Worm (Caenorhabditis elegans) whole organism, L4/young adult: ENCODE measurements around the gene pwp-1.

ENCODE experiments used
- W03F9.2 ChIP-seq: fragments of 150-350 bp; optimal IDR thresholded peaks from 2 replicates; lab custom pipeline; 2014; ENCODE audit warnings: missing biosample characterization, missing genetic modification characterization
- dao-5 ChIP-seq: sonication (generic microtip); optimal IDR thresholded peaks from 2 replicates; lab custom pipeline; 2016; ENCODE audit warnings: missing genotype, missing genetic modification characterization, moderate library complexity, missing compliant biosample characterization
- him-1 ChIP-seq: sonication (generic microtip); optimal IDR thresholded peaks from 2 replicates; lab custom pipeline; 2016; ENCODE audit warnings: missing genotype, missing genetic modification reagents, missing genetic modification characterization, missing compliant biosample characterization

- TF ChIP-seq dao-5 (tag; lab: Kevin White, UChicago) (no peak), W03F9.2 (no peak), him-1 (tag; lab: Kevin White, UChicago) (no peak)
Observed at ce11 chrIV:13261778-13262177, 25.4 kb upstream of the pwp-1 start.
